Worm (Caenorhabditis elegans): Measurements from ENCODE around the gene sra-12.

- TF ChIP-seq sptf-1 (tag; optimal IDR thresholded peaks at IDR 0.05) = no peak
- TF ChIP-seq nhr-12 (tag; optimal IDR thresholded peaks at IDR 0.05) = no peak
- no peak for TF ChIP-seq blmp-1 (tag; optimal IDR thresholded peaks at IDR 0.05)
- TF ChIP-seq flh-1 (GFP tag; optimal IDR thresholded peaks at IDR 0.05) = no peak
- no peak for TF ChIP-seq unc-62 (GFP tag; optimal IDR thresholded peaks at IDR 0.05)
These were observed 30.6 kb downstream of the sra-12 start, which contains the start of gene orc-2 for ce11 chrII:10873631-10874030.
